Worm (Caenorhabditis elegans) whole organism, L3 larva: ENCODE measurements around the gene del-2.

Source experiments
- elt-1 ChIP-seq: fragments of 150-350 bp; optimal IDR thresholded peaks from 2 replicates; lab custom pipeline; 2014; ENCODE audit warnings: missing biosample characterization, missing genetic modification characterization
- snpc-4 ChIP-seq: fragments of 150-350 bp; optimal IDR thresholded peaks from 2 replicates; lab custom pipeline; 2014; ENCODE audit warnings: missing biosample characterization, missing genetic modification characterization

ce11 chrIV:9632094-9632493 is 9.7 kb downstream of the del-2 start:
- TF ChIP-seq elt-1 = no peak
- no peak for TF ChIP-seq snpc-4 (tag; lab: Kevin White, UChicago)
